Fruit fly (Drosophila melanogaster): ENCODE measurements around the gene CG9215.
A peak's percentile ranks its signal among the peaks of the same experiment; 100 is the strongest.

Gene CG9215

DNA sequence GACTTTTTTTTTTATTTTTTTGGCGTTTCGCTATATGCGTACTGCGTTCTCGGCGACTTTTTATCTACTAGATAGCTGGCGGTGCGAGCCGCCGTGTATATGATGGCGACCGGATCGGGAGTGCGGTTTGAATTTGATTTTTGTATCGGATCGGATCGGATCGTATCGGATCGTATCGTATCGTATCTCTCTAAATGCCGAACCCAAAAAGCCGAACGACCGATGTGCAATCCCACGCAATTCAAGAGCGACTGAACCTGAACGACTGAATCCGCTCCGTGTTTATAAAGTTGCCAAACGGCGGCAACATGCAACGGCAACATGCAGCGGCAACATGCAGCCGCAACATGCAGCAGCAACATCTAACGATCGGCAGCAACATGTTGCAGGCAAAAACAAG lies 43.6 kb upstream of the CG9215 start:
- TF ChIP-seq Eip78C (GFP tag) (peak; percentile 56), achi (GFP tag; optimal IDR thresholded peaks at IDR 0.05) (no peak), esn (GFP tag; optimal IDR thresholded peaks at IDR 0.05) (no peak), pdm3 (GFP tag; optimal IDR thresholded peaks at IDR 0.05) (no peak), CG6792 (GFP tag; optimal IDR thresholded peaks at IDR 0.05) (no peak), CG16779 (tag; optimal IDR thresholded peaks at IDR 0.05) (no peak), CG8119 (GFP tag; IDR thresholded peaks at IDR 0.05) (peak; percentile 39; the same call in 2 of the 3 replicates), spab (GFP tag; optimal IDR thresholded peaks at IDR 0.05) (no peak), CG6808 (GFP tag; optimal IDR thresholded peaks at IDR 0.05) (no peak), Hr4 (GFP tag; optimal IDR thresholded peaks at IDR 0.05) (no peak), CG31627 (GFP tag; optimal IDR thresholded peaks at IDR 0.05) (no peak), Sox102F (GFP tag; optimal IDR thresholded peaks at IDR 0.05) (no peak), Gug (GFP tag; IDR thresholded peaks at IDR 0.05) (no peak), Eip93F (GFP tag; optimal IDR thresholded peaks at IDR 0.05) (no peak), Sox15 (GFP tag; optimal IDR thresholded peaks at IDR 0.05) (no peak), CG15336 (GFP tag; IDR thresholded peaks at IDR 0.05) (peak; percentile 47; the same call in 1 of the 2 replicates), eg (GFP tag; IDR thresholded peaks at IDR 0.05) (peak; percentile 72; the same call in 2 of the 3 replicates), OdsH (GFP tag; optimal IDR thresholded peaks at IDR 0.05) (no peak), Ets21C (GFP tag; optimal IDR thresholded peaks at IDR 0.05) (no peak), topi (GFP tag; optimal IDR thresholded peaks at IDR 0.05) (no peak), dac (GFP tag; optimal IDR thresholded peaks at IDR 0.05) (no peak), CG10669 (GFP tag; optimal IDR thresholded peaks at IDR 0.05) (no peak), Eip75B (GFP tag; optimal IDR thresholded peaks at IDR 0.05) (no peak), fd85E (GFP tag; optimal IDR thresholded peaks at IDR 0.05) (no peak), CG7368 (GFP tag; optimal IDR thresholded peaks at IDR 0.05) (no peak), CG8632 (GFP tag; optimal IDR thresholded peaks at IDR 0.05) (no peak), CG6163 (GFP tag; IDR thresholded peaks at IDR 0.05) (peak; percentile 57; the same call in 1 of the 3 replicates), CG3032 (tag; optimal IDR thresholded peaks at IDR 0.05) (no peak), svp (GFP tag) (peak; percentile 82), fd59A (GFP tag; optimal IDR thresholded peaks at IDR 0.05) (no peak), CG11294 (GFP tag; IDR thresholded peaks at IDR 0.05) (no peak), Blimp-1 (GFP tag; optimal IDR thresholded peaks at IDR 0.05) (no peak), CG4318 (GFP tag; optimal IDR thresholded peaks at IDR 0.05) (no peak), CG11902 (GFP tag; optimal IDR thresholded peaks at IDR 0.05) (peak; percentile 17), Smox (GFP tag; optimal IDR thresholded peaks at IDR 0.05) (no peak), salr (GFP tag; optimal IDR thresholded peaks at IDR 0.05) (no peak), CG32006 (GFP tag; optimal IDR thresholded peaks at IDR 0.05) (peak; percentile 2), CG6854 (GFP tag; optimal IDR thresholded peaks at IDR 0.05) (no peak), CG11762 (GFP tag; optimal IDR thresholded peaks at IDR 0.05; ENCODE audit: insufficient read depth) (no peak), Ets96B (tag; optimal IDR thresholded peaks at IDR 0.05) (no peak), dsx (GFP tag; optimal IDR thresholded peaks at IDR 0.05; ENCODE audit: poor library complexity, severe bottlenecking) (peak; percentile 35), vri (GFP tag; optimal IDR thresholded peaks at IDR 0.05) (no peak), Hr38 (GFP tag; optimal IDR thresholded peaks at IDR 0.05) (no peak), fkh (GFP tag; optimal IDR thresholded peaks at IDR 0.05) (peak; percentile 6), CG8319 (GFP tag; optimal IDR thresholded peaks at IDR 0.05) (no peak), Sox14 (GFP tag; optimal IDR thresholded peaks at IDR 0.05) (no peak), lz (GFP tag; optimal IDR thresholded peaks at IDR 0.05) (no peak), Lpt (GFP tag; optimal IDR thresholded peaks at IDR 0.05) (no peak), net (GFP tag; optimal IDR thresholded peaks at IDR 0.05) (no peak), CG34406 (GFP tag; optimal IDR thresholded peaks at IDR 0.05) (no peak), ss (GFP tag; optimal IDR thresholded peaks at IDR 0.05) (peak in 1 of 2 experiments; percentile 22), acj6 (GFP tag; optimal IDR thresholded peaks at IDR 0.05) (no peak), CG6276 (GFP tag; optimal IDR thresholded peaks at IDR 0.05) (no peak)

Measured in whole organism, prepupa.